Fruit fly (Drosophila melanogaster) whole organism, embryonic: Measurements from ENCODE around the gene GIIIspla2.

Experiments used
- BEAF-32 ChIP-seq: fragments of 200-800 bp; sonication (Bioruptor generic); optimal IDR thresholded peaks from 3 replicates; lab custom pipeline; 2017; ENCODE audit warnings: missing biosample characterization, missing genetic modification characterization, mild to moderate bottlenecking, moderate library complexity, missing genetic modification reagents
- CG10462 ChIP-seq: fragments of 200-800 bp; sonication (Bioruptor generic); optimal IDR thresholded peaks from 2 replicates; lab custom pipeline; 2016; ENCODE audit warnings: missing biosample characterization, missing genetic modification characterization
- CG12155 ChIP-seq: fragments of 200-800 bp; sonication (Bioruptor generic); optimal IDR thresholded peaks from 3 replicates; lab custom pipeline; 2016; ENCODE audit warnings: missing biosample characterization, missing genetic modification characterization
- CG13287 ChIP-seq: fragments of 200-800 bp; sonication (Bioruptor generic); IDR thresholded peaks from 2 replicates; pipeline ENCODE4 v1.3.6; 2022; ENCODE audit warnings: missing biosample characterization, missing genetic modification characterization; ENCODE audit not compliant: partially characterized antibody
- CG15269 ChIP-seq: fragments of 200-800 bp; sonication (Bioruptor generic); optimal IDR thresholded peaks from 2 replicates; lab custom pipeline; 2018; ENCODE audit warnings: missing biosample characterization, mild to moderate bottlenecking, missing genetic modification characterization, moderate library complexity
- CG15514 ChIP-seq: fragments of 200-800 bp; sonication (Bioruptor generic); optimal IDR thresholded peaks from 3 replicates; lab custom pipeline; 2017; ENCODE audit warnings: missing biosample characterization, missing genetic modification characterization, mild to moderate bottlenecking, moderate library complexity, missing genetic modification reagents
- CG18011 ChIP-seq: fragments of 200-800 bp; sonication (Bioruptor generic); optimal IDR thresholded peaks from 2 replicates; lab custom pipeline; 2017; ENCODE audit warnings: missing biosample characterization, missing genetic modification characterization, mild to moderate bottlenecking, moderate library complexity, missing genotype
- CG18764 ChIP-seq: fragments of 200-800 bp; sonication (Bioruptor generic); optimal IDR thresholded peaks from 3 replicates; lab custom pipeline; 2016; ENCODE audit warnings: missing biosample characterization, missing genetic modification characterization
- CG2889 ChIP-seq: fragments of 200-800 bp; sonication (Bioruptor generic); IDR thresholded peaks from 3 replicates; pipeline ENCODE4 v1.3.6; 2022; ENCODE audit warnings: missing biosample characterization, missing genetic modification characterization
- CG31224 ChIP-seq: fragments of 200-800 bp; sonication (Bioruptor generic); IDR thresholded peaks from 2 replicates; pipeline ENCODE4 v1.3.6; 2022; ENCODE audit warnings: missing biosample characterization, missing genetic modification characterization
- CG33213 ChIP-seq: fragments of 200-800 bp; sonication (Bioruptor generic); optimal IDR thresholded peaks from 3 replicates; lab custom pipeline; 2016; ENCODE audit warnings: missing biosample characterization, missing genetic modification characterization
- CG6683 ChIP-seq: fragments of 200-800 bp; sonication (Bioruptor generic); optimal IDR thresholded peaks from 2 replicates; lab custom pipeline; 2017; ENCODE audit warnings: missing biosample characterization, mild to moderate bottlenecking, missing genetic modification characterization, missing genetic modification reagents
- CG6813 ChIP-seq: fragments of 200-800 bp; sonication (Bioruptor generic); optimal IDR thresholded peaks from 2 replicates; lab custom pipeline; 2017; ENCODE audit warnings: missing biosample characterization, missing genetic modification characterization, mild to moderate bottlenecking, moderate library complexity, missing genetic modification reagents
- CG6854 ChIP-seq: fragments of 200-800 bp; sonication (Bioruptor generic); optimal IDR thresholded peaks from 3 replicates; lab custom pipeline; 2017; ENCODE audit warnings: missing biosample characterization, mild to moderate bottlenecking, missing genetic modification characterization
- CG7271 ChIP-seq: fragments of 200-800 bp; sonication (Bioruptor generic); optimal IDR thresholded peaks from 2 replicates; lab custom pipeline; 2018; ENCODE audit warnings: missing biosample characterization, mild to moderate bottlenecking, missing genetic modification characterization, moderate library complexity
- CG7987 ChIP-seq: fragments of 200-800 bp; sonication (Bioruptor generic); optimal IDR thresholded peaks from 2 replicates; lab custom pipeline; 2018; ENCODE audit warnings: missing biosample characterization, mild to moderate bottlenecking, missing genetic modification characterization, moderate library complexity
- CG8765 ChIP-seq: fragments of 200-800 bp; sonication (Bioruptor generic); IDR thresholded peaks from 2 replicates; pipeline ENCODE4 v1.3.6; 2022; ENCODE audit warnings: missing biosample characterization, missing genetic modification characterization
- CG9609 ChIP-seq: fragments of 200-800 bp; sonication (Bioruptor generic); optimal IDR thresholded peaks from 3 replicates; lab custom pipeline; 2016; ENCODE audit warnings: missing biosample characterization, missing genetic modification characterization
- CTCF ChIP-seq: fragments of 200-800 bp; sonication (Bioruptor generic); optimal IDR thresholded peaks from 2 replicates; lab custom pipeline; 2017; ENCODE audit warnings: missing biosample characterization, mild to moderate bottlenecking, missing genetic modification characterization, moderate library complexity
- Doc2 ChIP-seq: fragments of 200-800 bp; sonication (Bioruptor generic); IDR thresholded peaks from 2 replicates; pipeline ENCODE4 v1.3.6; 2022; ENCODE audit warnings: missing biosample characterization, missing genetic modification characterization
- Dp ChIP-seq: fragments of 200-800 bp; sonication (Bioruptor generic); optimal IDR thresholded peaks from 2 replicates; lab custom pipeline; 2018; ENCODE audit warnings: missing biosample characterization, mild to moderate bottlenecking, missing genetic modification characterization, moderate library complexity
- E2f2 ChIP-seq: fragments of 200-800 bp; sonication (Bioruptor generic); IDR thresholded peaks from 2 replicates; pipeline ENCODE4 v1.3.6; 2022; ENCODE audit warnings: missing biosample characterization, missing genetic modification characterization
- Fer2 ChIP-seq: fragments of 200-800 bp; sonication (Bioruptor generic); optimal IDR thresholded peaks from 2 replicates; lab custom pipeline; 2018; ENCODE audit warnings: missing biosample characterization, mild to moderate bottlenecking, missing genetic modification characterization, moderate library complexity
- Lim3 ChIP-seq: fragments of 200-800 bp; sonication (Bioruptor generic); IDR thresholded peaks from 2 replicates; pipeline ENCODE4 v1.3.6; 2022; ENCODE audit warnings: missing biosample characterization, missing genetic modification characterization
- MESR4 ChIP-seq: fragments of 200-800 bp; sonication (Bioruptor generic); optimal IDR thresholded peaks from 2 replicates; lab custom pipeline; 2018; ENCODE audit warnings: missing biosample characterization, mild to moderate bottlenecking, missing genetic modification characterization, moderate library complexity
- Meics ChIP-seq: fragments of 200-800 bp; sonication (Bioruptor generic); optimal IDR thresholded peaks from 2 replicates; lab custom pipeline; 2017; ENCODE audit warnings: missing biosample characterization, mild to moderate bottlenecking, missing genetic modification characterization
- Neu2 ChIP-seq: fragments of 200-800 bp; sonication (Bioruptor generic); optimal IDR thresholded peaks from 3 replicates; lab custom pipeline; 2016; ENCODE audit warnings: missing biosample characterization, missing genetic modification characterization, borderline replicate concordance
- Nf-YA ChIP-seq: fragments of 200-800 bp; sonication (Bioruptor generic); IDR thresholded peaks from 2 replicates; pipeline ENCODE4 v1.3.6; 2022; ENCODE audit warnings: missing biosample characterization, missing genetic modification characterization
- Optix ChIP-seq: fragments of 200-800 bp; sonication (Bioruptor generic); IDR thresholded peaks from 3 replicates; pipeline ENCODE4 v1.3.6; 2022; ENCODE audit warnings: missing biosample characterization, missing genetic modification characterization
- Pdp1 ChIP-seq, 2 experiments: fragments of 200-800 bp; sonication (Bioruptor generic); optimal IDR thresholded peaks; 3 replicates each; lab custom pipeline; 2016; ENCODE audit warnings: missing biosample characterization in 2 of 2, missing genetic modification characterization in 2 of 2, mild to moderate bottlenecking in 1 of 2, moderate library complexity in 1 of 2
- Sry-δ ChIP-seq: fragments of 200-800 bp; sonication (Bioruptor generic); optimal IDR thresholded peaks from 2 replicates; lab custom pipeline; 2016; ENCODE audit warnings: missing biosample characterization, missing genetic modification characterization
- Trl ChIP-seq, 3 experiments: fragments of >200 bp in 2 of 3; fragments of 200-800 bp in 1 of 3; sonication (Bioruptor generic) in 1 of 3; optimal IDR thresholded peaks; 2 replicates in 1 of 3; 3 replicates in 2 of 3; lab custom pipeline; 2016 to 2017; ENCODE audit warnings: missing biosample characterization in 1 of 3, missing genetic modification characterization in 1 of 3
- amos ChIP-seq: fragments of 200-800 bp; sonication (Bioruptor generic); IDR thresholded peaks from 2 replicates; pipeline ENCODE4 v1.3.6; 2022; ENCODE audit warnings: missing biosample characterization, missing genetic modification characterization; ENCODE audit not compliant: partially characterized antibody
- bowl ChIP-seq: fragments of 200-800 bp; sonication (Bioruptor generic); IDR thresholded peaks from 2 replicates; pipeline ENCODE4 v1.3.6; 2022; ENCODE audit warnings: missing biosample characterization, missing genetic modification characterization
- br ChIP-seq: fragments of >200 bp; optimal IDR thresholded peaks from 2 replicates; lab custom pipeline; 2017
- cato ChIP-seq: fragments of 200-800 bp; sonication (Bioruptor generic); optimal IDR thresholded peaks from 2 replicates; lab custom pipeline; 2016; ENCODE audit warnings: missing biosample characterization, missing genetic modification characterization, borderline replicate concordance
- dan ChIP-seq: fragments of 200-800 bp; sonication (Bioruptor generic); IDR thresholded peaks from 2 replicates; pipeline ENCODE4 v1.3.6; 2022; ENCODE audit warnings: missing biosample characterization, missing genetic modification characterization
- dimm ChIP-seq: fragments of 200-800 bp; sonication (Bioruptor generic); IDR thresholded peaks from 2 replicates; pipeline ENCODE4 v1.3.6; 2022; ENCODE audit warnings: missing biosample characterization, missing genetic modification characterization
- grau ChIP-seq: fragments of 200-800 bp; optimal IDR thresholded peaks from 3 replicates; lab custom pipeline; 2019; ENCODE audit warnings: missing biosample characterization, mild to moderate bottlenecking, missing genetic modification characterization, moderate library complexity
- inv ChIP-seq: fragments of 200-800 bp; sonication (Bioruptor generic); IDR thresholded peaks from 2 replicates; pipeline ENCODE4 v1.3.6; 2022; ENCODE audit warnings: missing biosample characterization, missing genetic modification characterization; ENCODE audit not compliant: partially characterized antibody
- lola ChIP-seq, 3 experiments: fragments of >200 bp in 2 of 3; fragments of 200-800 bp in 1 of 3; sonication (Bioruptor generic) in 1 of 3; optimal IDR thresholded peaks; 2 replicates each; lab custom pipeline; 2017 to 2019; ENCODE audit warnings: missing biosample characterization in 3 of 3, missing genetic modification characterization in 3 of 3, mild to moderate bottlenecking in 1 of 3, moderate library complexity in 1 of 3
- oc ChIP-seq: fragments of 200-800 bp; sonication (Bioruptor generic); optimal IDR thresholded peaks from 2 replicates; lab custom pipeline; 2018; ENCODE audit warnings: missing biosample characterization, mild to moderate bottlenecking, missing genetic modification characterization, moderate library complexity
- pan ChIP-seq, 4 experiments: fragments of >200 bp in 3 of 4; fragments of 200-800 bp in 1 of 4; sonication (Bioruptor generic) in 1 of 4; optimal IDR thresholded peaks in 3 of 4; IDR thresholded peaks in 1 of 4; 2 replicates each; pipeline versions ENCODE4 v1.3.6 to Lab custom; 2017 to 2022; ENCODE audit warnings: missing biosample characterization in 2 of 4, missing genetic modification characterization in 2 of 4, mixed read lengths in 1 of 4
- pfk ChIP-seq: fragments of 200-800 bp; sonication (Bioruptor generic); optimal IDR thresholded peaks from 2 replicates; lab custom pipeline; 2018; ENCODE audit warnings: missing biosample characterization, mild to moderate bottlenecking, missing genetic modification characterization, moderate library complexity
- phol ChIP-seq: fragments of 200-800 bp; sonication (Bioruptor generic); optimal IDR thresholded peaks from 3 replicates; lab custom pipeline; 2018; ENCODE audit warnings: missing biosample characterization, mild to moderate bottlenecking, missing genetic modification characterization, moderate library complexity
- pros ChIP-seq: fragments of 200-800 bp; sonication (Bioruptor generic); optimal IDR thresholded peaks from 3 replicates; lab custom pipeline; 2019; ENCODE audit warnings: missing biosample characterization, mild to moderate bottlenecking, missing genetic modification characterization, moderate library complexity
- repo ChIP-seq: fragments of 200-800 bp; sonication (Bioruptor generic); optimal IDR thresholded peaks from 2 replicates; lab custom pipeline; 2016; ENCODE audit warnings: missing biosample characterization, missing genetic modification characterization
- ro ChIP-seq: fragments of 200-800 bp; sonication (Bioruptor generic); IDR thresholded peaks from 2 replicates; pipeline ENCODE4 v1.3.6; 2022; ENCODE audit warnings: missing biosample characterization, missing genetic modification characterization
- sens-2 ChIP-seq: fragments of 200-800 bp; sonication (Bioruptor generic); IDR thresholded peaks from 2 replicates; pipeline ENCODE4 v1.3.6; 2022; ENCODE audit warnings: missing biosample characterization, missing genetic modification characterization
- seq ChIP-seq: fragments of 200-800 bp; sonication (Bioruptor generic); IDR thresholded peaks from 2 replicates; pipeline ENCODE4 v1.3.6; 2022; ENCODE audit warnings: missing biosample characterization, missing genetic modification characterization
- trem ChIP-seq: fragments of 200-800 bp; optimal IDR thresholded peaks from 3 replicates; lab custom pipeline; 2019; ENCODE audit warnings: missing biosample characterization, mild to moderate bottlenecking, missing genetic modification characterization, moderate library complexity

Gene GIIIspla2

dm6 chrX:8177030-8177349 lies 19.6 kb downstream of the GIIIspla2 start, which contains the start of gene slpr (continued):
- TF ChIP-seq Lim3 (GFP tag; lab: Robert Waterston, UW) (no peak), CG13287 (GFP tag; lab: Robert Waterston, UW) (peak; percentile 11; the same call in 1 of the 2 replicates), dan (GFP tag; lab: Robert Waterston, UW) (no peak), Doc2 (GFP tag; lab: Robert Waterston, UW) (no peak), oc (tag; lab: Kevin White, UChicago) (no peak), CG18764 (GFP tag; lab: Kevin White, UChicago) (no peak), inv (no peak), Meics (GFP tag; lab: Kevin White, UChicago) (no peak), E2f2 (GFP tag; lab: Robert Waterston, UW) (peak; percentile 41), Dp (peak; percentile 60), dimm (GFP tag; lab: Robert Waterston, UW) (no peak), Sry-δ (GFP tag; lab: Kevin White, UChicago) (peak; percentile 11), Trl (optimal IDR thresholded peaks at IDR 0.05; lab: Kevin White, UChicago) (no peak), Trl (GFP tag; optimal IDR thresholded peaks at IDR 0.05; lab: Kevin White, UChicago) (no peak), phol (tag; lab: Kevin White, UChicago) (peak; percentile 20), pros (GFP tag; lab: Kevin White, UChicago) (no peak), repo (GFP tag; lab: Kevin White, UChicago) (no peak), sens-2 (GFP tag; lab: Robert Waterston, UW) (no peak), Neu2 (GFP tag; lab: Kevin White, UChicago) (no peak), CG6813 (GFP tag; lab: Kevin White, UChicago) (no peak), CG15514 (GFP tag; lab: Kevin White, UChicago) (peak; percentile 99), CG33213 (GFP tag; lab: Kevin White, UChicago) (peak; percentile 3), BEAF-32 (GFP tag; lab: Kevin White, UChicago) (peak; percentile 35), CTCF (no peak), pfk (GFP tag; lab: Kevin White, UChicago) (no peak), br (lab: Kevin White, UChicago) (no peak), bowl (no peak), Fer2 (tag; lab: Kevin White, UChicago) (no peak), trem (tag; lab: Kevin White, UChicago) (peak; percentile 27), seq (no peak), Optix (GFP tag; lab: Robert Waterston, UW) (no peak), CG9609 (GFP tag; lab: Kevin White, UChicago) (no peak), CG10462 (GFP tag; lab: Kevin White, UChicago) (no peak), CG18011 (GFP tag; lab: Kevin White, UChicago) (no peak), CG31224 (GFP tag; lab: Robert Waterston, UW) (no peak), cato (GFP tag; lab: Kevin White, UChicago) (no peak), CG7987 (GFP tag; lab: Kevin White, UChicago) (no peak), Nf-YA (GFP tag; lab: Robert Waterston, UW) (no peak), amos (GFP tag; lab: Robert Waterston, UW) (no peak), pan (optimal IDR thresholded peaks at IDR 0.05; lab: Kevin White, UChicago) (no peak), pan (GFP tag; optimal IDR thresholded peaks at IDR 0.05 in 1 of 2, IDR thresholded peaks at IDR 0.05 in 1 of 2) (no peak), CG6683 (no peak), CG12155 (GFP tag; lab: Kevin White, UChicago) (no peak), MESR4 (peak; percentile 6), Pdp1 (GFP tag; optimal IDR thresholded peaks at IDR 0.05; lab: Kevin White, UChicago) (no peak), ro (no peak), grau (no peak), CG15269 (no peak), lola (GFP tag; optimal IDR thresholded peaks at IDR 0.05; lab: Kevin White, UChicago) (no peak), CG2889 (GFP tag; lab: Robert Waterston, UW) (no peak), CG6854 (no peak), CG7271 (tag; lab: Kevin White, UChicago) (no peak), CG8765 (GFP tag; lab: Robert Waterston, UW) (no peak)
